Worm (Caenorhabditis elegans) whole organism, midembryonic: ENCODE data around the gene acl-1.

Experiments
- T22C8.4 ChIP-seq: fragments of 200-800 bp; sonication (Bioruptor generic); IDR thresholded peaks from 2 replicates; pipeline ENCODE4 v1.3.6; 2022; ENCODE audit warnings: missing genetic modification characterization, missing compliant biosample characterization
- cog-1 ChIP-seq: sonication (generic microtip); optimal IDR thresholded peaks from 2 replicates; lab custom pipeline; 2016; ENCODE audit warnings: missing genetic modification characterization, missing compliant biosample characterization
- flt-1 ChIP-seq: fragments of 200-800 bp; sonication (Bioruptor generic); IDR thresholded peaks from 2 replicates; pipeline ENCODE4 v1.3.6; 2022; ENCODE audit warnings: missing genetic modification characterization, missing compliant biosample characterization
- klf-2 ChIP-seq: fragments of 200-800 bp; sonication (Bioruptor generic); conservative IDR thresholded peaks from 2 replicates; pipeline ENCODE4 v1.3.6; 2022; ENCODE audit warnings: missing genetic modification reagents, missing genetic modification characterization, missing compliant biosample characterization
- med-1 ChIP-seq: sonication (generic microtip); optimal IDR thresholded peaks from 2 replicates; lab custom pipeline; 2017; ENCODE audit warnings: missing genetic modification characterization, mild to moderate bottlenecking, missing compliant biosample characterization, antibody characterized with exemption, missing genetic modification reagents; ENCODE audit not compliant: insufficient read depth
- ref-1 ChIP-seq: fragments of 200-800 bp; sonication (Bioruptor generic); conservative IDR thresholded peaks from 2 replicates; pipeline ENCODE4 v1.3.6; 2022; ENCODE audit warnings: missing genetic modification reagents, missing genetic modification characterization, missing compliant biosample characterization
- tab-1 ChIP-seq: fragments of 200-800 bp; sonication (Bioruptor generic); IDR thresholded peaks from 2 replicates; pipeline ENCODE4 v1.3.6; 2022; ENCODE audit warnings: missing genetic modification characterization, missing compliant biosample characterization
- ztf-23 ChIP-seq: fragments of 200-800 bp; sonication (Bioruptor generic); IDR thresholded peaks from 2 replicates; pipeline ENCODE4 v1.3.6; 2022; ENCODE audit warnings: missing genetic modification reagents, missing genetic modification characterization, missing compliant biosample characterization

ce11 chrX:15846552-15846951 is 3.1 kb upstream of the acl-1 start:
- TF ChIP-seq tab-1 (GFP tag; lab: Robert Waterston, UW) (no peak), ztf-23 (GFP tag; lab: Robert Waterston, UW) (no peak), ref-1 (GFP tag; lab: Robert Waterston, UW) (no peak), T22C8.4 (GFP tag; lab: Robert Waterston, UW) (no peak), flt-1 (no peak), klf-2 (GFP tag; lab: Robert Waterston, UW) (no peak), med-1 (GFP tag; lab: Kevin White, UChicago) (no peak), cog-1 (tag; lab: Kevin White, UChicago) (no peak)
